Fruit fly (Drosophila melanogaster): Measurements from ENCODE around the gene eIF4EHP.

DNA sequence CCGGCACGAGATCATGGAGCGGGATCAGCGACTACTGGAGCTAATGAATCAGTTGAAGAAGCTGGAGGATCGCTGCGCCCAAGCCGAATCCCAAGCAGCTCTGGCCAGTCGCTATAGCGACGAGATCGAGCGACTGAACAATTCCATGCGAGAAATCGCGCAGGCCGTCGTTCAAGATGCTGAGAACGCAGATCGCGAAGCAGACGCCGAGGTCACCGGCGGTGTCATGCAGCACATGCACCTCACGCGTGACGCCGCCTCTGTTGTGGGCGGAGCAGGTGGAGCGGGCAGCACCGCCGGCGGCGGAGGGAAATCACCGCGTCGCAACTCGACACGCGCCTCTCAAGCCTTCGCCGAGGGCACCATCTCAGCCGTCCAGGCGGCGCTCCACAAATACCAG is 12.9 kb upstream of the eIF4EHP start:
- TF ChIP-seq eve (GFP tag; optimal IDR thresholded peaks at IDR 0.05) (no peak), mirr (GFP tag; optimal IDR thresholded peaks at IDR 0.05) (no peak), CG3163 (GFP tag; optimal IDR thresholded peaks at IDR 0.05) (no peak), Taf1 (GFP tag; IDR thresholded peaks at IDR 0.05) (no peak), zen2 (GFP tag; IDR thresholded peaks at IDR 0.05; ENCODE audit: partially characterized antibody) (no peak), CG8359 (GFP tag; optimal IDR thresholded peaks at IDR 0.05; ENCODE audit: borderline replicate concordance) (no peak), CG3065 (GFP tag; optimal IDR thresholded peaks at IDR 0.05) (no peak), CG4282 (GFP tag; optimal IDR thresholded peaks at IDR 0.05) (no peak), Atf6 (GFP tag; IDR thresholded peaks at IDR 0.05) (no peak), BEAF-32 (GFP tag; optimal IDR thresholded peaks at IDR 0.05) (no peak)
